Worm (Caenorhabditis elegans) whole organism, late embryonic: Measurements from ENCODE around the gene eif-2D.

Experiments used
- K02D7.2 ChIP-seq: sonication (generic microtip); optimal IDR thresholded peaks from 2 replicates; lab custom pipeline; 2017; ENCODE audit warnings: mild to moderate bottlenecking, missing genetic modification characterization, missing compliant biosample characterization
- T23F11.4 ChIP-seq: fragments of 200-800 bp; sonication (Bioruptor generic); optimal IDR thresholded peaks from 2 replicates; lab custom pipeline; 2018; ENCODE audit warnings: mild to moderate bottlenecking, missing genetic modification characterization, missing compliant biosample characterization
- dve-1 ChIP-seq: sonication (generic microtip); optimal IDR thresholded peaks from 2 replicates; lab custom pipeline; 2017; ENCODE audit warnings: antibody characterized with exemption, mild to moderate bottlenecking, missing genetic modification characterization, missing compliant biosample characterization
- fkh-10 ChIP-seq: fragments of 150-350 bp; optimal IDR thresholded peaks from 2 replicates; lab custom pipeline; 2014; ENCODE audit warnings: missing biosample characterization, missing genetic modification reagents, missing genetic modification characterization

ce11 chrII:5667540-5667939 lies 24.0 kb upstream of the eif-2D start:
- no peak for TF ChIP-seq fkh-10
- no peak for TF ChIP-seq dve-1 (tag; lab: Kevin White, UChicago)
- TF ChIP-seq K02D7.2 (tag; lab: Kevin White, UChicago), result no peak
- TF ChIP-seq T23F11.4, result no peak
